Fruit fly (Drosophila melanogaster) whole organism, embryonic: Measurements from ENCODE around the gene Drgx.

Source experiments
- Bdp1 ChIP-seq: fragments of 200-800 bp; sonication (Bioruptor generic); optimal IDR thresholded peaks from 3 replicates; lab custom pipeline; 2016; ENCODE audit warnings: missing biosample characterization, missing genetic modification characterization
- Bgb ChIP-seq: fragments of 200-800 bp; sonication (Bioruptor generic); IDR thresholded peaks from 2 replicates; pipeline ENCODE4 v1.3.6; 2022; ENCODE audit warnings: missing biosample characterization, missing genetic modification characterization; ENCODE audit not compliant: partially characterized antibody
- CG10147 ChIP-seq: fragments of 200-800 bp; sonication (Bioruptor generic); optimal IDR thresholded peaks from 2 replicates; lab custom pipeline; 2019; ENCODE audit warnings: missing biosample characterization, mild to moderate bottlenecking, missing genetic modification characterization, moderate library complexity
- CG10209 ChIP-seq: fragments of 200-800 bp; sonication (Bioruptor generic); optimal IDR thresholded peaks from 3 replicates; lab custom pipeline; 2017; ENCODE audit warnings: missing biosample characterization, mild to moderate bottlenecking, missing genetic modification characterization, missing genetic modification reagents
- CG11085 ChIP-seq: fragments of 200-800 bp; sonication (Bioruptor generic); IDR thresholded peaks from 2 replicates; pipeline ENCODE4 v1.3.6; 2022; ENCODE audit warnings: missing biosample characterization, missing genetic modification characterization
- CG11696 ChIP-seq: fragments of 200-800 bp; sonication (Bioruptor generic); IDR thresholded peaks from 2 replicates; pipeline ENCODE4 v1.3.6; 2022; ENCODE audit warnings: missing biosample characterization, missing genetic modification characterization
- CG12071 ChIP-seq: fragments of 200-800 bp; sonication (Bioruptor generic); optimal IDR thresholded peaks from 3 replicates; lab custom pipeline; 2018; ENCODE audit warnings: missing biosample characterization, mild to moderate bottlenecking, missing genetic modification characterization
- CG12769 ChIP-seq: fragments of 200-800 bp; sonication (Bioruptor generic); optimal IDR thresholded peaks from 2 replicates; lab custom pipeline; 2019; ENCODE audit warnings: missing biosample characterization, mild to moderate bottlenecking, missing genetic modification characterization, moderate library complexity
- CG13296 ChIP-seq: fragments of 200-800 bp; sonication (Bioruptor generic); optimal IDR thresholded peaks from 3 replicates; lab custom pipeline; 2018; ENCODE audit warnings: missing biosample characterization, mild to moderate bottlenecking, missing genetic modification characterization
- CG13624 ChIP-seq: fragments of 200-800 bp; sonication (Bioruptor generic); optimal IDR thresholded peaks from 2 replicates; lab custom pipeline; 2016; ENCODE audit warnings: missing biosample characterization, missing genetic modification characterization
- CG14050 ChIP-seq: fragments of 200-800 bp; sonication (Bioruptor generic); IDR thresholded peaks from 3 replicates; pipeline ENCODE4 v1.3.6; 2022; ENCODE audit warnings: missing biosample characterization, missing genetic modification characterization
- CG14860 ChIP-seq: fragments of 200-800 bp; sonication (Bioruptor generic); IDR thresholded peaks from 3 replicates; pipeline ENCODE4 v1.3.6; 2022; ENCODE audit warnings: missing biosample characterization, missing genetic modification characterization; ENCODE audit not compliant: partially characterized antibody
- CG17359 ChIP-seq: fragments of 200-800 bp; sonication (Bioruptor generic); optimal IDR thresholded peaks from 3 replicates; lab custom pipeline; 2018; ENCODE audit warnings: missing biosample characterization, mild to moderate bottlenecking, missing genetic modification characterization, moderate library complexity
- CG17385 ChIP-seq: fragments of 200-800 bp; sonication (Bioruptor generic); optimal IDR thresholded peaks from 3 replicates; lab custom pipeline; 2018; ENCODE audit warnings: missing biosample characterization, mild to moderate bottlenecking, missing genetic modification characterization
- CG17829 ChIP-seq: fragments of 200-800 bp; optimal IDR thresholded peaks from 2 replicates; lab custom pipeline; 2019; ENCODE audit warnings: missing biosample characterization, mild to moderate bottlenecking, missing genetic modification characterization, moderate library complexity
- CG18764 ChIP-seq: fragments of 200-800 bp; sonication (Bioruptor generic); optimal IDR thresholded peaks from 3 replicates; lab custom pipeline; 2016; ENCODE audit warnings: missing biosample characterization, missing genetic modification characterization
- CG2199 ChIP-seq: fragments of 200-800 bp; sonication (Bioruptor generic); IDR thresholded peaks from 3 replicates; pipeline ENCODE4 v1.3.6; 2022; ENCODE audit warnings: missing biosample characterization, missing genetic modification characterization
- CG2678 ChIP-seq: fragments of 200-800 bp; sonication (Bioruptor generic); optimal IDR thresholded peaks from 3 replicates; lab custom pipeline; 2019; ENCODE audit warnings: missing biosample characterization, mild to moderate bottlenecking, missing genetic modification characterization, moderate library complexity
- CG2712 ChIP-seq: fragments of 200-800 bp; optimal IDR thresholded peaks from 3 replicates; lab custom pipeline; 2019; ENCODE audit warnings: missing biosample characterization, mild to moderate bottlenecking, missing genetic modification characterization, moderate library complexity
- CG4707 ChIP-seq: fragments of 200-800 bp; sonication (Bioruptor generic); optimal IDR thresholded peaks from 2 replicates; lab custom pipeline; 2018; ENCODE audit warnings: missing biosample characterization, mild to moderate bottlenecking, missing genetic modification characterization, moderate library complexity
- CG6654 ChIP-seq: fragments of 200-800 bp; sonication (Bioruptor generic); optimal IDR thresholded peaks from 2 replicates; lab custom pipeline; 2017; ENCODE audit warnings: missing biosample characterization, mild to moderate bottlenecking, missing genetic modification characterization
- CG7271 ChIP-seq: fragments of 200-800 bp; sonication (Bioruptor generic); optimal IDR thresholded peaks from 2 replicates; lab custom pipeline; 2018; ENCODE audit warnings: missing biosample characterization, mild to moderate bottlenecking, missing genetic modification characterization, moderate library complexity
- CG7556 ChIP-seq: fragments of 200-800 bp; sonication (Bioruptor generic); optimal IDR thresholded peaks from 2 replicates; lab custom pipeline; 2017; ENCODE audit warnings: missing biosample characterization, mild to moderate bottlenecking, missing genetic modification characterization
- CG8281 ChIP-seq: fragments of 200-800 bp; sonication (Bioruptor generic); optimal IDR thresholded peaks from 2 replicates; lab custom pipeline; 2018; ENCODE audit warnings: missing biosample characterization, mild to moderate bottlenecking, missing genetic modification characterization, moderate library complexity
- CG8924 ChIP-seq: fragments of 200-800 bp; optimal IDR thresholded peaks from 3 replicates; lab custom pipeline; 2019; ENCODE audit warnings: missing biosample characterization, mild to moderate bottlenecking, missing genetic modification characterization, moderate library complexity
- CG9797 ChIP-seq: fragments of 200-800 bp; sonication (Bioruptor generic); optimal IDR thresholded peaks from 3 replicates; lab custom pipeline; 2018; ENCODE audit warnings: missing biosample characterization, mild to moderate bottlenecking, missing genetic modification characterization
- CrebB ChIP-seq: fragments of 200-800 bp; sonication (Bioruptor generic); optimal IDR thresholded peaks from 3 replicates; lab custom pipeline; 2018; ENCODE audit warnings: missing biosample characterization, mild to moderate bottlenecking, missing genetic modification characterization
- D19A ChIP-seq: fragments of 200-800 bp; optimal IDR thresholded peaks from 3 replicates; lab custom pipeline; 2019; ENCODE audit warnings: missing biosample characterization, mild to moderate bottlenecking, missing genetic modification characterization, moderate library complexity
- Doc3 ChIP-seq: fragments of 200-800 bp; sonication (Bioruptor generic); IDR thresholded peaks from 3 replicates; pipeline ENCODE4 v1.3.6; 2022; ENCODE audit warnings: missing biosample characterization, missing genetic modification characterization; ENCODE audit not compliant: partially characterized antibody
- Oaz ChIP-seq: fragments of 200-800 bp; sonication (Bioruptor generic); IDR thresholded peaks from 2 replicates; pipeline ENCODE4 v1.3.6; 2022; ENCODE audit warnings: missing biosample characterization, missing genetic modification characterization
- Sox100B ChIP-seq: fragments of 200-800 bp; sonication (Bioruptor generic); optimal IDR thresholded peaks from 3 replicates; lab custom pipeline; 2018; ENCODE audit warnings: missing biosample characterization, mild to moderate bottlenecking, missing genetic modification characterization
- Ssrp ChIP-seq: fragments of 200-800 bp; sonication (Bioruptor generic); optimal IDR thresholded peaks from 2 replicates; lab custom pipeline; 2018; ENCODE audit warnings: missing biosample characterization, mild to moderate bottlenecking, missing genetic modification characterization, moderate library complexity
- TFAM ChIP-seq: fragments of 200-800 bp; sonication (Bioruptor generic); optimal IDR thresholded peaks from 2 replicates; lab custom pipeline; 2017; ENCODE audit warnings: missing biosample characterization, missing genetic modification characterization, inconsistent platforms
- al ChIP-seq: fragments of 200-800 bp; sonication (Bioruptor generic); IDR thresholded peaks from 2 replicates; pipeline ENCODE4 v1.3.6; 2022; ENCODE audit warnings: missing biosample characterization, missing genetic modification characterization
- bcd ChIP-seq: fragments of 200-800 bp; sonication (Bioruptor generic); optimal IDR thresholded peaks from 2 replicates; lab custom pipeline; 2017; ENCODE audit warnings: missing biosample characterization, mild to moderate bottlenecking, missing genetic modification characterization
- cad ChIP-seq: fragments of >200 bp; optimal IDR thresholded peaks from 2 replicates; lab custom pipeline; 2017; ENCODE audit warnings: missing biosample characterization, missing genetic modification characterization
- cg ChIP-seq: fragments of 200-800 bp; sonication (Bioruptor generic); optimal IDR thresholded peaks from 3 replicates; lab custom pipeline; 2019; ENCODE audit warnings: missing biosample characterization, mild to moderate bottlenecking, missing genetic modification characterization, moderate library complexity
- dimm ChIP-seq: fragments of 200-800 bp; sonication (Bioruptor generic); IDR thresholded peaks from 2 replicates; pipeline ENCODE4 v1.3.6; 2022; ENCODE audit warnings: missing biosample characterization, missing genetic modification characterization
- dm ChIP-seq: fragments of 200-800 bp; sonication (Bioruptor generic); optimal IDR thresholded peaks from 3 replicates; lab custom pipeline; 2016; ENCODE audit warnings: missing biosample characterization, missing genetic modification characterization
- ems ChIP-seq: fragments of 200-800 bp; sonication (Bioruptor generic); optimal IDR thresholded peaks from 3 replicates; lab custom pipeline; 2016; ENCODE audit warnings: missing biosample characterization, missing genetic modification characterization
- ftz-f1 ChIP-seq: fragments of 200-800 bp; sonication (Bioruptor generic); optimal IDR thresholded peaks from 2 replicates; lab custom pipeline; 2016; ENCODE audit warnings: missing biosample characterization, missing genetic modification characterization
- ind ChIP-seq: fragments of 200-800 bp; sonication (Bioruptor generic); optimal IDR thresholded peaks from 3 replicates; lab custom pipeline; 2016; ENCODE audit warnings: missing biosample characterization, missing genetic modification characterization
- kni ChIP-seq: fragments of 200-800 bp; sonication (Bioruptor generic); optimal IDR thresholded peaks from 3 replicates; lab custom pipeline; 2017; ENCODE audit warnings: mild to moderate bottlenecking, missing biosample characterization, missing genetic modification reagents, missing genetic modification characterization
- lmd ChIP-seq: fragments of 200-800 bp; sonication (Bioruptor generic); IDR thresholded peaks from 2 replicates; pipeline ENCODE4 v1.3.6; 2022; ENCODE audit warnings: missing biosample characterization, missing genetic modification characterization
- nau ChIP-seq: fragments of 200-800 bp; sonication (Bioruptor generic); optimal IDR thresholded peaks from 3 replicates; lab custom pipeline; 2017; ENCODE audit warnings: missing biosample characterization, mild to moderate bottlenecking, missing genetic modification characterization, missing genetic modification reagents
- sens-2 ChIP-seq: fragments of 200-800 bp; sonication (Bioruptor generic); IDR thresholded peaks from 2 replicates; pipeline ENCODE4 v1.3.6; 2022; ENCODE audit warnings: missing biosample characterization, missing genetic modification characterization
- ssp ChIP-seq: fragments of 200-800 bp; sonication (Bioruptor generic); IDR thresholded peaks from 2 replicates; pipeline ENCODE4 v1.3.6; 2022; ENCODE audit warnings: missing biosample characterization, missing genetic modification characterization
- unpg ChIP-seq: fragments of 200-800 bp; sonication (Bioruptor generic); optimal IDR thresholded peaks from 3 replicates; lab custom pipeline; 2018; ENCODE audit warnings: missing biosample characterization, mild to moderate bottlenecking, missing genetic modification characterization, moderate library complexity
- wek ChIP-seq: fragments of 200-800 bp; sonication (Bioruptor generic); optimal IDR thresholded peaks from 3 replicates; lab custom pipeline; 2018; ENCODE audit warnings: missing biosample characterization, mild to moderate bottlenecking, missing genetic modification characterization, moderate library complexity
- zfh2 ChIP-seq: fragments of 200-800 bp; sonication (Bioruptor generic); optimal IDR thresholded peaks from 2 replicates; lab custom pipeline; 2016; ENCODE audit warnings: missing biosample characterization, missing genetic modification characterization

Drgx gene

dm6 chr2L:3655698-3656105 is 6.8 kb upstream of the Drgx start (continued):
- TF ChIP-seq CG6654: peak; percentile 91
- peak; percentile 96 for TF ChIP-seq al (GFP tag; lab: Robert Waterston, UW)
- peak; percentile 99 for TF ChIP-seq CG17359 (tag; lab: Kevin White, UChicago)
- TF ChIP-seq CG7271 (tag; lab: Kevin White, UChicago): peak; percentile 90
- peak; percentile 97 for TF ChIP-seq CG14050 (GFP tag; lab: Robert Waterston, UW)
- TF ChIP-seq cad (GFP tag; lab: Kevin White, UChicago): no peak
- TF ChIP-seq Oaz: peak; percentile 95
- TF ChIP-seq CG8924: peak; percentile 99
- peak; percentile 92 for TF ChIP-seq CG8281 (tag; lab: Kevin White, UChicago)
- peak; percentile 96 for TF ChIP-seq dm
- TF ChIP-seq bcd (GFP tag; lab: Kevin White, UChicago): peak; percentile 98
- peak; percentile 96 for TF ChIP-seq D19A (tag; lab: Kevin White, UChicago)
- TF ChIP-seq Doc3 (GFP tag; lab: Robert Waterston, UW): no peak
- TF ChIP-seq CG12769 (tag; lab: Kevin White, UChicago): peak; percentile 99
- peak; percentile 99 for TF ChIP-seq ind (GFP tag; lab: Kevin White, UChicago)
- TF ChIP-seq kni (GFP tag; lab: Kevin White, UChicago): peak; percentile 97
- peak; percentile 96 for TF ChIP-seq CG18764 (GFP tag; lab: Kevin White, UChicago)
- peak; percentile 64 for TF ChIP-seq CG9797 (GFP tag; lab: Kevin White, UChicago)
- peak; percentile 98 for TF ChIP-seq Sox100B
- peak; percentile 91 for TF ChIP-seq CG11696 (GFP tag; lab: Robert Waterston, UW)
- TF ChIP-seq CG4707: peak; percentile 98
- peak; percentile 96 for TF ChIP-seq CG11085 (GFP tag; lab: Robert Waterston, UW)
- peak; percentile 99 for TF ChIP-seq CG12071 (GFP tag; lab: Kevin White, UChicago)
- peak; percentile 96 for TF ChIP-seq sens-2 (GFP tag; lab: Robert Waterston, UW)
- peak; percentile 89 for TF ChIP-seq ssp (GFP tag; lab: Robert Waterston, UW)
- peak; percentile 98 for TF ChIP-seq CG7556 (GFP tag; lab: Kevin White, UChicago)
- no peak for TF ChIP-seq CG14860 (GFP tag; lab: Robert Waterston, UW)
- TF ChIP-seq lmd (GFP tag; lab: Robert Waterston, UW): peak; percentile 98
- TF ChIP-seq CG13296 (GFP tag; lab: Kevin White, UChicago): peak; percentile 98
- TF ChIP-seq CG13624 (GFP tag; lab: Kevin White, UChicago): peak; percentile 99
- peak; percentile 79 for TF ChIP-seq ftz-f1 (GFP tag; lab: Kevin White, UChicago)
- peak; percentile 99 for TF ChIP-seq CG2712
- TF ChIP-seq cg (GFP tag; lab: Kevin White, UChicago): no peak
- TF ChIP-seq CG17829 (tag; lab: Kevin White, UChicago): peak; percentile 99
- TF ChIP-seq dimm (GFP tag; lab: Robert Waterston, UW): peak; percentile 95
- peak; percentile 91 for TF ChIP-seq CG2199 (GFP tag; lab: Robert Waterston, UW)
- peak; percentile 91 for TF ChIP-seq Bdp1 (GFP tag; lab: Kevin White, UChicago)
- TF ChIP-seq CG10209: peak; percentile 97
- TF ChIP-seq Ssrp (tag; lab: Kevin White, UChicago): peak; percentile 98
- no peak for TF ChIP-seq Bgb (GFP tag; lab: Robert Waterston, UW)
- TF ChIP-seq CG2678 (tag; lab: Kevin White, UChicago): peak; percentile 99
- TF ChIP-seq wek (GFP tag; lab: Kevin White, UChicago): peak; percentile 96
- TF ChIP-seq TFAM: peak; percentile 91
- TF ChIP-seq CG17385 (GFP tag; lab: Kevin White, UChicago): peak; percentile 97
- peak; percentile 98 for TF ChIP-seq zfh2 (GFP tag; lab: Kevin White, UChicago)
- peak; percentile 98 for TF ChIP-seq ems (GFP tag; lab: Kevin White, UChicago)
- TF ChIP-seq unpg (GFP tag; lab: Kevin White, UChicago): peak; percentile 99
- TF ChIP-seq CG10147: peak; percentile 98
- TF ChIP-seq CrebB (tag; lab: Kevin White, UChicago): peak; percentile 98
- peak; percentile 97 for TF ChIP-seq nau
